Worm (Caenorhabditis elegans) whole organism, young adult: ENCODE measurements around the gene Y55F3BR.11.

ENCODE experiments used
- gei-17 ChIP-seq: fragments of 200-800 bp; sonication (Bioruptor generic); optimal IDR thresholded peaks from 2 replicates; lab custom pipeline; 2018; ENCODE audit warnings: mild to moderate bottlenecking, missing genetic modification characterization, missing compliant biosample characterization
- madf-8 ChIP-seq: fragments of 200-800 bp; sonication (Bioruptor generic); conservative IDR thresholded peaks from 2 replicates; pipeline ENCODE4 v1.3.6; 2022; ENCODE audit warnings: missing genetic modification reagents, missing genetic modification characterization, missing compliant biosample characterization
- pha-4 ChIP-seq: fragments of 150-350 bp; sonication (generic microtip); optimal IDR thresholded peaks from 2 replicates; lab custom pipeline; 2014; ENCODE audit warnings: missing biosample characterization, missing genetic modification reagents, missing genetic modification characterization
- rec-8 ChIP-seq, 2 experiments: sonication (generic microtip); optimal IDR thresholded peaks; 2 replicates each; lab custom pipeline; 2016; ENCODE audit warnings: mild to moderate bottlenecking in 2 of 2, missing genetic modification characterization in 2 of 2, missing genetic modification reagents in 2 of 2, missing genotype in 2 of 2, missing biosample characterization in 1 of 2, missing compliant biosample characterization in 1 of 2, moderate library complexity in 1 of 2

- TF ChIP-seq pha-4 (no peak), rec-8 (tag; optimal IDR thresholded peaks at IDR 0.05; lab: Kevin White, UChicago) (no peak), madf-8 (GFP tag; lab: Robert Waterston, UW) (no peak), gei-17 (GFP tag; lab: Kevin White, UChicago) (no peak)
These were observed 3.6 kb downstream of the Y55F3BR.11 start, which contains the start of gene Y55F3BR.2 for ce11 chrIV:858630-859029.
